Worm (Caenorhabditis elegans) whole organism, young adult: ENCODE results near the gene slc-25A26.

Experiments
- B0035.1 ChIP-seq: sonication (generic microtip); optimal IDR thresholded peaks from 2 replicates; lab custom pipeline; 2016; ENCODE audit warnings: missing genetic modification characterization, mild to moderate bottlenecking, missing compliant biosample characterization, missing genotype, missing genetic modification reagents
- B0336.3 ChIP-seq: fragments of 200-800 bp; sonication (Bioruptor generic); IDR thresholded peaks from 2 replicates; pipeline ENCODE4 v1.3.6; 2022; ENCODE audit warnings: missing genetic modification characterization, missing compliant biosample characterization
- F10E7.11 ChIP-seq: sonication (generic microtip); optimal IDR thresholded peaks from 2 replicates; lab custom pipeline; 2017; ENCODE audit warnings: mild to moderate bottlenecking, missing genetic modification characterization, moderate library complexity, missing compliant biosample characterization
- F33H1.4 ChIP-seq: fragments of 200-800 bp; sonication (Bioruptor generic); IDR thresholded peaks from 2 replicates; pipeline ENCODE4 v1.3.6; 2022; ENCODE audit warnings: missing genetic modification reagents, missing genetic modification characterization, missing compliant biosample characterization
- F49E8.2 ChIP-seq: sonication (generic microtip); optimal IDR thresholded peaks from 3 replicates; lab custom pipeline; 2017; ENCODE audit warnings: missing genetic modification characterization, mild to moderate bottlenecking, missing compliant biosample characterization, antibody characterized with exemption, moderate library complexity; ENCODE audit not compliant: insufficient read depth
- F55B11.4 ChIP-seq: sonication (generic microtip); optimal IDR thresholded peaks from 2 replicates; lab custom pipeline; 2016; ENCODE audit warnings: missing compliant biosample characterization, missing genetic modification characterization, borderline replicate concordance; ENCODE audit not compliant: insufficient read depth
- F57A8.1 ChIP-seq: fragments of 200-800 bp; sonication (Bioruptor generic); optimal IDR thresholded peaks from 2 replicates; lab custom pipeline; 2018; ENCODE audit warnings: mild to moderate bottlenecking, missing genetic modification characterization, moderate library complexity, missing compliant biosample characterization
- K11D2.4 ChIP-seq: fragments of 200-800 bp; sonication (Bioruptor generic); IDR thresholded peaks from 2 replicates; pipeline ENCODE4 v1.3.6; 2022; ENCODE audit warnings: missing genetic modification reagents, missing genetic modification characterization, missing compliant biosample characterization
- T26A5.8 ChIP-seq: sonication (generic microtip); optimal IDR thresholded peaks from 2 replicates; lab custom pipeline; 2016; ENCODE audit warnings: missing genetic modification characterization, missing compliant biosample characterization
- Y53F4B.3 ChIP-seq: fragments of 200-800 bp; sonication (Bioruptor generic); IDR thresholded peaks from 2 replicates; pipeline ENCODE4 v1.3.6; 2022; ENCODE audit warnings: missing genetic modification reagents, missing genetic modification characterization, missing compliant biosample characterization
- Y56A3A.18 ChIP-seq: fragments of 200-800 bp; sonication (Bioruptor generic); IDR thresholded peaks from 2 replicates; pipeline ENCODE4 v1.3.6; 2022; ENCODE audit warnings: missing genetic modification reagents, missing genetic modification characterization, missing compliant biosample characterization
- Y79H2A.3 ChIP-seq: fragments of 200-800 bp; sonication (Bioruptor generic); conservative IDR thresholded peaks from 2 replicates; pipeline ENCODE4 v1.3.6; 2022; ENCODE audit warnings: missing genetic modification reagents, missing genetic modification characterization, missing compliant biosample characterization
- Y95B8A.8 ChIP-seq: fragments of 200-800 bp; sonication (Bioruptor generic); IDR thresholded peaks from 2 replicates; pipeline ENCODE4 v1.3.6; 2022; ENCODE audit warnings: missing genetic modification reagents, missing genetic modification characterization, missing compliant biosample characterization
- ZK185.1 ChIP-seq: sonication (generic microtip); optimal IDR thresholded peaks from 2 replicates; lab custom pipeline; 2016; ENCODE audit warnings: mild to moderate bottlenecking, missing genetic modification characterization, missing compliant biosample characterization; ENCODE audit not compliant: poor library complexity, severe bottlenecking
- aptf-3 ChIP-seq: fragments of 200-800 bp; sonication (Bioruptor generic); IDR thresholded peaks from 2 replicates; pipeline ENCODE4 v1.3.6; 2022; ENCODE audit warnings: missing genetic modification characterization, missing compliant biosample characterization
- bed-1 ChIP-seq: fragments of 200-800 bp; sonication (Bioruptor generic); IDR thresholded peaks from 2 replicates; pipeline ENCODE4 v1.3.6; 2022; ENCODE audit warnings: missing genetic modification reagents, missing genetic modification characterization, missing compliant biosample characterization
- cebp-2 ChIP-seq: fragments of 200-800 bp; sonication (Bioruptor generic); IDR thresholded peaks from 2 replicates; pipeline ENCODE4 v1.3.6; 2022; ENCODE audit warnings: missing genetic modification characterization, missing compliant biosample characterization
- ceh-100 ChIP-seq: fragments of 200-800 bp; sonication (Bioruptor generic); IDR thresholded peaks from 2 replicates; pipeline ENCODE4 v1.3.6; 2022; ENCODE audit warnings: missing genetic modification reagents, missing genetic modification characterization, missing compliant biosample characterization
- ceh-27 ChIP-seq: fragments of 200-800 bp; sonication (Bioruptor generic); optimal IDR thresholded peaks from 2 replicates; lab custom pipeline; 2018; ENCODE audit warnings: mild to moderate bottlenecking, missing genetic modification characterization, moderate library complexity, missing compliant biosample characterization
- ceh-79 ChIP-seq: sonication (generic microtip); optimal IDR thresholded peaks from 2 replicates; lab custom pipeline; 2017; ENCODE audit warnings: mild to moderate bottlenecking, missing genetic modification characterization, missing compliant biosample characterization
- ceh-91 ChIP-seq: fragments of 200-800 bp; sonication (Bioruptor generic); IDR thresholded peaks from 2 replicates; pipeline ENCODE4 v1.3.6; 2022; ENCODE audit warnings: missing genetic modification reagents, missing genetic modification characterization, missing compliant biosample characterization
- chd-7 ChIP-seq: sonication (generic microtip); optimal IDR thresholded peaks from 2 replicates; lab custom pipeline; 2016; ENCODE audit warnings: mild to moderate bottlenecking, missing genetic modification characterization, moderate library complexity, missing compliant biosample characterization
- die-1 ChIP-seq: sonication (generic microtip); optimal IDR thresholded peaks from 2 replicates; lab custom pipeline; 2016; ENCODE audit warnings: missing genotype, mild to moderate bottlenecking, missing genetic modification characterization, missing compliant biosample characterization
- dox-1 ChIP-seq: fragments of 200-800 bp; sonication (Bioruptor generic); IDR thresholded peaks from 2 replicates; pipeline ENCODE4 v1.3.6; 2022; ENCODE audit warnings: missing genetic modification reagents, missing genetic modification characterization, missing compliant biosample characterization
- dpff-1 ChIP-seq: sonication (generic microtip); optimal IDR thresholded peaks from 2 replicates; lab custom pipeline; 2017; ENCODE audit warnings: mild to moderate bottlenecking, missing genetic modification characterization, missing compliant biosample characterization
- ekl-4 ChIP-seq: fragments of 200-800 bp; sonication (Bioruptor generic); IDR thresholded peaks from 2 replicates; pipeline ENCODE4 v1.3.6; 2022; ENCODE audit warnings: missing genetic modification reagents, missing genetic modification characterization, missing compliant biosample characterization
- fkh-3 ChIP-seq: sonication (generic microtip); optimal IDR thresholded peaks from 2 replicates; lab custom pipeline; 2016; ENCODE audit warnings: mild to moderate bottlenecking, missing genetic modification characterization, missing compliant biosample characterization
- gei-17 ChIP-seq: fragments of 200-800 bp; sonication (Bioruptor generic); optimal IDR thresholded peaks from 2 replicates; lab custom pipeline; 2018; ENCODE audit warnings: mild to moderate bottlenecking, missing genetic modification characterization, missing compliant biosample characterization
- let-526 ChIP-seq: fragments of 200-800 bp; sonication (Bioruptor generic); IDR thresholded peaks from 2 replicates; pipeline ENCODE4 v1.3.6; 2022; ENCODE audit warnings: missing genetic modification reagents, missing genetic modification characterization, missing compliant biosample characterization
- lin-35 ChIP-seq, 3 experiments: fragments of 150-350 bp in 2 of 3; sonication (generic microtip) in 1 of 3; optimal IDR thresholded peaks; 2 replicates each; lab custom pipeline; 2014 to 2018; ENCODE audit warnings: missing biosample characterization in 3 of 3, missing genetic modification characterization in 3 of 3, missing genetic modification reagents in 3 of 3
- lin-40 ChIP-seq: sonication (generic microtip); optimal IDR thresholded peaks from 2 replicates; lab custom pipeline; 2016; ENCODE audit warnings: missing genetic modification characterization, mild to moderate bottlenecking, missing compliant biosample characterization, missing genotype, missing genetic modification reagents
- lir-1 ChIP-seq: fragments of 200-800 bp; sonication (Bioruptor generic); conservative IDR thresholded peaks from 2 replicates; pipeline ENCODE4 v1.3.6; 2022; ENCODE audit warnings: missing genetic modification reagents, missing genetic modification characterization, missing compliant biosample characterization
- lsl-1 ChIP-seq: fragments of 200-800 bp; sonication (Bioruptor generic); optimal IDR thresholded peaks from 2 replicates; lab custom pipeline; 2018; ENCODE audit warnings: mild to moderate bottlenecking, missing genetic modification characterization, moderate library complexity, missing compliant biosample characterization
- lsy-27 ChIP-seq: sonication (generic microtip); optimal IDR thresholded peaks from 2 replicates; lab custom pipeline; 2017; ENCODE audit warnings: missing genetic modification characterization, mild to moderate bottlenecking, missing compliant biosample characterization, antibody characterized with exemption, missing genotype, borderline replicate concordance; ENCODE audit not compliant: insufficient read depth
- mel-28 ChIP-seq: sonication (generic microtip); optimal IDR thresholded peaks from 2 replicates; lab custom pipeline; 2016; ENCODE audit warnings: borderline replicate concordance, mild to moderate bottlenecking, missing genetic modification characterization, missing compliant biosample characterization
- nfyb-1 ChIP-seq: fragments of 200-800 bp; sonication (Bioruptor generic); IDR thresholded peaks from 2 replicates; pipeline ENCODE4 v1.3.6; 2022; ENCODE audit warnings: missing genetic modification reagents, missing genetic modification characterization, missing compliant biosample characterization
- nhr-120 ChIP-seq: fragments of 200-800 bp; sonication (Bioruptor generic); IDR thresholded peaks from 2 replicates; pipeline ENCODE4 v1.3.6; 2022; ENCODE audit warnings: missing genetic modification characterization, missing compliant biosample characterization
- pha-4 ChIP-seq: fragments of 150-350 bp; sonication (generic microtip); optimal IDR thresholded peaks from 2 replicates; lab custom pipeline; 2014; ENCODE audit warnings: missing biosample characterization, missing genetic modification reagents, missing genetic modification characterization
- rcor-1 ChIP-seq: fragments of 200-800 bp; sonication (Bioruptor generic); IDR thresholded peaks from 2 replicates; pipeline ENCODE4 v1.3.6; 2022; ENCODE audit warnings: missing genetic modification reagents, missing genetic modification characterization, missing compliant biosample characterization
- rec-8 ChIP-seq, 2 experiments: sonication (generic microtip); optimal IDR thresholded peaks; 2 replicates each; lab custom pipeline; 2016; ENCODE audit warnings: mild to moderate bottlenecking in 2 of 2, missing genetic modification characterization in 2 of 2, missing genetic modification reagents in 2 of 2, missing genotype in 2 of 2, missing biosample characterization in 1 of 2, missing compliant biosample characterization in 1 of 2, moderate library complexity in 1 of 2
- repo-1 ChIP-seq: sonication (generic microtip); optimal IDR thresholded peaks from 2 replicates; lab custom pipeline; 2017; ENCODE audit warnings: mild to moderate bottlenecking, missing genetic modification characterization, missing compliant biosample characterization
- rpc-1 ChIP-seq, 2 experiments: fragments of 150-350 bp in 1 of 2; sonication (generic microtip) in 1 of 2; optimal IDR thresholded peaks; 2 replicates each; lab custom pipeline; 2014 to 2018; ENCODE audit warnings: missing biosample characterization in 1 of 2, missing genetic modification characterization in 1 of 2, missing genetic modification reagents in 1 of 2, missing genotype in 1 of 2
- snpc-1.1 ChIP-seq: sonication (generic microtip); optimal IDR thresholded peaks from 2 replicates; lab custom pipeline; 2017; ENCODE audit warnings: missing genetic modification characterization, mild to moderate bottlenecking, missing compliant biosample characterization, antibody characterized with exemption, moderate library complexity, missing genotype, missing genetic modification reagents; ENCODE audit not compliant: insufficient read depth
- somi-1 ChIP-seq: fragments of 200-800 bp; sonication (Bioruptor generic); optimal IDR thresholded peaks from 2 replicates; lab custom pipeline; 2018; ENCODE audit warnings: mild to moderate bottlenecking, missing genetic modification characterization, missing compliant biosample characterization
- zim-3 ChIP-seq: sonication (generic microtip); optimal IDR thresholded peaks from 2 replicates; lab custom pipeline; 2017; ENCODE audit warnings: mild to moderate bottlenecking, missing genetic modification characterization, moderate library complexity, missing compliant biosample characterization
- ztf-18 ChIP-seq: sonication (generic microtip); optimal IDR thresholded peaks from 2 replicates; lab custom pipeline; 2016; ENCODE audit warnings: missing genotype, mild to moderate bottlenecking, missing genetic modification characterization, missing compliant biosample characterization

Gene slc-25A26

ce11 chrIV:8927093-8927492, 3.1 kb upstream of the slc-25A26 start (continued):
- TF ChIP-seq F10E7.11 (tag; lab: Kevin White, UChicago) = peak; percentile 92
- peak; percentile 89 for TF ChIP-seq ztf-18 (tag; lab: Kevin White, UChicago)
- TF ChIP-seq pha-4 (tag; lab: Kevin White, UChicago) = no peak
- TF ChIP-seq B0035.1 (tag; lab: Kevin White, UChicago) = peak; percentile 82
- peak; percentile 91 for TF ChIP-seq ZK185.1 (tag; lab: Kevin White, UChicago)
- peak; percentile 31 for TF ChIP-seq mel-28 (tag; lab: Kevin White, UChicago)
- TF ChIP-seq zim-3 (tag; lab: Kevin White, UChicago) = peak; percentile 95
- TF ChIP-seq rcor-1 (GFP tag; lab: Robert Waterston, UW) = peak; percentile 91
- peak; percentile 93 for TF ChIP-seq fkh-3 (tag; lab: Kevin White, UChicago)
- TF ChIP-seq snpc-1.1 (tag; lab: Kevin White, UChicago) = peak; percentile 56
- TF ChIP-seq Y56A3A.18 (GFP tag; lab: Robert Waterston, UW) = peak; percentile 85
- 0 out of 2 replicates have a peak, but pooled peaks have one; percentile 40 for TF ChIP-seq Y95B8A.8 (GFP tag; lab: Robert Waterston, UW)
- TF ChIP-seq gei-17 = peak; percentile 45
- TF ChIP-seq F55B11.4 (tag; lab: Kevin White, UChicago) = no peak
- TF ChIP-seq rpc-1 (optimal IDR thresholded peaks at IDR 0.05; lab: Kevin White, UChicago) = peak; percentile 94
- peak; percentile 91 for TF ChIP-seq rpc-1 (tag; optimal IDR thresholded peaks at IDR 0.05; lab: Kevin White, UChicago)
- peak; percentile 89; the same call in 1 of the 2 replicates for TF ChIP-seq nhr-120 (GFP tag; lab: Robert Waterston, UW)
- peak; percentile 96 for TF ChIP-seq die-1
- TF ChIP-seq lsy-27 (tag; lab: Kevin White, UChicago) = peak; percentile 75
- TF ChIP-seq dpff-1 (tag; lab: Kevin White, UChicago) = peak; percentile 85
- peak; percentile 94 for TF ChIP-seq ceh-79 (tag; lab: Kevin White, UChicago)
- 0 out of 2 replicates have a peak, but pooled peaks have one; percentile 15 for TF ChIP-seq Y53F4B.3 (GFP tag; lab: Robert Waterston, UW)
- TF ChIP-seq F49E8.2 (tag; lab: Kevin White, UChicago) = peak; percentile 77
- peak; percentile 50; the same call in 1 of the 2 replicates for TF ChIP-seq let-526
- peak; percentile 76 for TF ChIP-seq lir-1 (GFP tag; lab: Robert Waterston, UW)
- 0 out of 2 replicates have a peak, but pooled peaks have one; percentile 65 for TF ChIP-seq bed-1 (GFP tag; lab: Robert Waterston, UW)
- peak; percentile 91 for TF ChIP-seq dox-1 (GFP tag; lab: Robert Waterston, UW)
- TF ChIP-seq cebp-2 (GFP tag; lab: Robert Waterston, UW) = peak; percentile 86; the same call in 1 of the 2 replicates
- TF ChIP-seq lsl-1 (GFP tag; lab: Kevin White, UChicago) = peak; percentile 66
- TF ChIP-seq aptf-3 (GFP tag; lab: Robert Waterston, UW) = peak; percentile 84; the same call in 1 of the 2 replicates
- peak; percentile 89 for TF ChIP-seq ekl-4 (GFP tag; lab: Robert Waterston, UW)
- peak in 1 of 3 experiments; percentile 84 for TF ChIP-seq lin-35 (GFP tag; optimal IDR thresholded peaks at IDR 0.05; lab: Kevin White, UChicago)
- TF ChIP-seq chd-7 = peak; percentile 94
- TF ChIP-seq lin-40 (tag; lab: Kevin White, UChicago) = peak; percentile 84
- TF ChIP-seq rec-8 (tag; optimal IDR thresholded peaks at IDR 0.05; lab: Kevin White, UChicago) = peak; percentile 90 to 94
- TF ChIP-seq ceh-100 = peak; percentile 74
- peak; percentile 86 for TF ChIP-seq T26A5.8 (tag; lab: Kevin White, UChicago)
- TF ChIP-seq ceh-91 (GFP tag; lab: Robert Waterston, UW) = 0 out of 2 replicates have a peak, but pooled peaks have one; percentile 7
- peak; percentile 70 for TF ChIP-seq F57A8.1 (GFP tag; lab: Kevin White, UChicago)
- peak; percentile 70 for TF ChIP-seq somi-1 (GFP tag; lab: Kevin White, UChicago)
- peak; percentile 89 for TF ChIP-seq B0336.3 (GFP tag; lab: Robert Waterston, UW)
- TF ChIP-seq Y79H2A.3 (GFP tag; lab: Robert Waterston, UW) = peak; percentile 29; the same call in 1 of the 2 replicates
- TF ChIP-seq ceh-27 (GFP tag; lab: Kevin White, UChicago) = peak; percentile 84
- TF ChIP-seq repo-1 = peak; percentile 94
- TF ChIP-seq nfyb-1 (GFP tag; lab: Robert Waterston, UW) = peak; percentile 91
- no peak for TF ChIP-seq K11D2.4 (GFP tag; lab: Robert Waterston, UW)
- TF ChIP-seq F33H1.4 (GFP tag; lab: Robert Waterston, UW) = peak; percentile 38
